Fruit fly (Drosophila melanogaster) whole organism, larva: ENCODE data around the gene CG2310.

ENCODE experiments used
- noc ChIP-seq: fragments of 200-800 bp; sonication (Bioruptor generic); optimal IDR thresholded peaks from 3 replicates; lab custom pipeline; 2019; ENCODE audit warnings: missing biosample characterization, mild to moderate bottlenecking, missing genetic modification characterization, moderate library complexity

The CG2310 gene

dm6 chr3R:29458689-29459136, 34.6 kb downstream of the CG2310 start:
- TF ChIP-seq noc (tag; lab: Kevin White, UChicago), result no peak

dm6 chr3R:29457779-29458382, 35.4 kb downstream of the CG2310 start:
- TF ChIP-seq noc (tag; lab: Kevin White, UChicago), result no peak

dm6 chr3R:29457215-29457614, 36.1 kb downstream of the CG2310 start:
- TF ChIP-seq noc (tag; lab: Kevin White, UChicago), result no peak

dm6 chr3R:29450333-29450732, 43.0 kb downstream of the CG2310 start:
- no peak for TF ChIP-seq noc (tag; lab: Kevin White, UChicago)
